Fruit fly (Drosophila melanogaster): Measurements from ENCODE around the gene CG7168.

Gene CG7168

dm6 chr3R:18244171-18245043 lies 18.5 kb upstream of the CG7168 start (continued):
- TF ChIP-seq gcm2 (GFP tag; optimal IDR thresholded peaks at IDR 0.05) = no peak
- no peak for TF ChIP-seq eyg (GFP tag; optimal IDR thresholded peaks at IDR 0.05)
- no peak for TF ChIP-seq CG17186 (GFP tag; optimal IDR thresholded peaks at IDR 0.05)
- TF ChIP-seq sr (GFP tag; IDR thresholded peaks at IDR 0.05) = no peak; the same call in 2 of the 3 replicates
- no peak for TF ChIP-seq CG7745 (tag; optimal IDR thresholded peaks at IDR 0.05)
- no peak for TF ChIP-seq sim (GFP tag; IDR thresholded peaks at IDR 0.05)
- no peak for TF ChIP-seq fd102C (GFP tag; optimal IDR thresholded peaks at IDR 0.05)
- TF ChIP-seq Scr (GFP tag; IDR thresholded peaks at IDR 0.05; ENCODE audit: partially characterized antibody) = 0 out of 2 replicates have a peak, but pooled peaks have one; percentile 6
- 0 out of 2 replicates have a peak, but pooled peaks have one; percentile 11 for TF ChIP-seq CG31441 (GFP tag; IDR thresholded peaks at IDR 0.05)
- TF ChIP-seq Ets65A (GFP tag) = peak; percentile 74
- TF ChIP-seq tgo (GFP tag; IDR thresholded peaks at IDR 0.05) = 0 out of 3 replicates have a peak, but pooled peaks have one; percentile 13
- peak; percentile 12 for TF ChIP-seq CHES-1-like (GFP tag; optimal IDR thresholded peaks at IDR 0.05)
- no peak for TF ChIP-seq CG1233 (GFP tag; optimal IDR thresholded peaks at IDR 0.05)
- no peak for TF ChIP-seq hb (GFP tag; IDR thresholded peaks at IDR 0.05; ENCODE audit: partially characterized antibody)
- TF ChIP-seq NK7.1 (GFP tag; optimal IDR thresholded peaks at IDR 0.05) = no peak
- peak; percentile 44; the same call in 1 of the 3 replicates for TF ChIP-seq CG34422 (GFP tag; IDR thresholded peaks at IDR 0.05)
- no peak for TF ChIP-seq Fer2 (tag; optimal IDR thresholded peaks at IDR 0.05)
- peak; percentile 93 for TF ChIP-seq CG10321 (GFP tag; IDR thresholded peaks at IDR 0.05)
- TF ChIP-seq CG11093 (GFP tag; IDR thresholded peaks at IDR 0.05) = no peak
- no peak for TF ChIP-seq zen (tag; optimal IDR thresholded peaks at IDR 0.05)
- TF ChIP-seq CG18619 (GFP tag; optimal IDR thresholded peaks at IDR 0.05) = no peak
- no peak for TF ChIP-seq stc (GFP tag; IDR thresholded peaks at IDR 0.05)
- peak; percentile 25; the same call in 1 of the 2 replicates for TF ChIP-seq CG4360 (GFP tag; IDR thresholded peaks at IDR 0.05)
- TF ChIP-seq btn (GFP tag; optimal IDR thresholded peaks at IDR 0.05) = no peak
- no peak for TF ChIP-seq tio (GFP tag; optimal IDR thresholded peaks at IDR 0.05)
- TF ChIP-seq Dad (GFP tag; optimal IDR thresholded peaks at IDR 0.05) = no peak
- TF ChIP-seq CG3065 (GFP tag; optimal IDR thresholded peaks at IDR 0.05) = no peak
- no peak for TF ChIP-seq sob (GFP tag; IDR thresholded peaks at IDR 0.05)
- TF ChIP-seq NfI (GFP tag; optimal IDR thresholded peaks at IDR 0.05) = peak; percentile 6
- TF ChIP-seq Atf6 (GFP tag; IDR thresholded peaks at IDR 0.05) = no peak
- no peak for TF ChIP-seq crp (GFP tag; optimal IDR thresholded peaks at IDR 0.05)
- no peak for TF ChIP-seq nmo (GFP tag; optimal IDR thresholded peaks at IDR 0.05)
- TF ChIP-seq Bdp1 (GFP tag; optimal IDR thresholded peaks at IDR 0.05) = no peak
- no peak for TF ChIP-seq fd3F (GFP tag; optimal IDR thresholded peaks at IDR 0.05)
- 0 out of 3 replicates have a peak, but pooled peaks have one; percentile 19 for TF ChIP-seq CG34224 (GFP tag; IDR thresholded peaks at IDR 0.05; ENCODE audit: partially characterized antibody)
- peak; percentile 87 for TF ChIP-seq chinmo (GFP tag; IDR thresholded peaks at IDR 0.05; ENCODE audit: partially characterized antibody)
- TF ChIP-seq gfzf (GFP tag; optimal IDR thresholded peaks at IDR 0.05) = no peak
- peak; percentile 28 for TF ChIP-seq Rfx (GFP tag; IDR thresholded peaks at IDR 0.05)
- no peak for TF ChIP-seq BEAF-32 (GFP tag; optimal IDR thresholded peaks at IDR 0.05)
- TF ChIP-seq dmrt11E (tag; optimal IDR thresholded peaks at IDR 0.05) = no peak
- no peak for TF ChIP-seq CG12942 (GFP tag; optimal IDR thresholded peaks at IDR 0.05)
- no peak for TF ChIP-seq CG14014 (GFP tag; IDR thresholded peaks at IDR 0.05)
- no peak for TF ChIP-seq CG12155 (GFP tag; optimal IDR thresholded peaks at IDR 0.05)
- TF ChIP-seq CG11560 (tag; IDR thresholded peaks at IDR 0.05) = no peak
- TF ChIP-seq trem (tag; optimal IDR thresholded peaks at IDR 0.05) = no peak
- TF ChIP-seq hkb (optimal IDR thresholded peaks at IDR 0.05) = no peak
- TF ChIP-seq hkb (GFP tag; IDR thresholded peaks at IDR 0.05) = no peak
- no peak for TF ChIP-seq sima (GFP tag; optimal IDR thresholded peaks at IDR 0.05)
- no peak for TF ChIP-seq Myb (GFP tag; optimal IDR thresholded peaks at IDR 0.05)

Data from whole organism, embryonic.